ENCODE assay signal across 2 fruit fly cellular contexts in the genomic region with DNA sequence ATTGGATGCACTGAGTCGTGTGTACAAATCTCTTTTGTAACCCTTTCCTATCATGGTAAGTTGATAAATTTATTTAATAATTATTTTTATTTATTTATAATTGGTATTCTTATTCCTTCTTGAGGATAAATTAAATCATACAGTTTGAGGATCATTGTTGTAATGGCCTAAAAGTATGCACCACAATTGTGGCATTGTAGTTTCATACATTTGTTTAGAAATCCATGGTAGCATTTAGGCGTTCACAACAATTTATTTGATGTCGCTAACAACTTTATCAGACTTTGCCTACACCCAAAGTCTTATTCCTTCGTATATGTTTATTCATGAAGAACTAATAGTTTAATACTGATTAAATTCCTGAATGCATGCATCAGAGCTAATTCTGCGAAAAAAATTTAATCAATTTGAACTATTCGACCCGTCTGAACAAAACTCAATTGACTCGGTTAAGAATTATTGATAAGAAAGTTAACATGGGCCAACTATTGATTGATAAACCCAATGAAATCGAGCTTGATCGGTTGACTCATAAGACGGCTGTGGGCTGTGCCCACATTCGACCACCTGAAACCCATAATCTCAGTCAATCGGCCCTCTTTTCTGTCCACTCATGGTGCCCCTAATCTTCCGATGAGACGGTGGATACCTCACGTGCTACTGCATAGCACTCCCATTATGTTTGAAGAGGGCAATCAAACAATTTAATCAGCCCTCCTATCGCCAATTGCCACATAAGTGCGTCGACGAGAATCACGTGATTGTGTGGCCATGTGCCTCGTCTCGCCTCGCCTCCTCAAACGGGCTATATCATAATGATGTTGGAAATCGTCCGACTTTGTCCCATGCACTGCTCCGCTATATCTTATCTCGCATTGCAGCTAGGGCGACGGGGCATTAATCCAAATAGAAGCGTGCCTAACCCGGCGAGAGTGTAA.
TF ChIP-seq lines count a peak whose summit lies in the region.

No protein-coding gene starts in this region.

TF ChIP-seq in whole organism, embryonic, 481 proteins besides CTCF, POLR2A, EP300 and RAD21 (continued from another document and continues in another):
- TF ChIP-seq CG18599 (GFP tag; optimal IDR thresholded peaks at IDR 0.05; lab: Kevin White, UChicago) = peak; percentile 24
- TF ChIP-seq ham (GFP tag; IDR thresholded peaks at IDR 0.05; lab: Robert Waterston, UW) = no peak
- peak; percentile 23 for TF ChIP-seq Med (GFP tag; lab: Kevin White, UChicago)
- peak; percentile 55 for TF ChIP-seq pros (GFP tag; optimal IDR thresholded peaks at IDR 0.05; lab: Kevin White, UChicago)
- TF ChIP-seq Aef1 (GFP tag; IDR thresholded peaks at IDR 0.05; lab: Robert Waterston, UW) = no peak
- peak; percentile 43 for TF ChIP-seq HmgZ (tag; optimal IDR thresholded peaks at IDR 0.05; lab: Kevin White, UChicago)
- TF ChIP-seq Hey (tag; optimal IDR thresholded peaks at IDR 0.05; lab: Kevin White, UChicago) = peak; percentile 70
- TF ChIP-seq CG6654 (GFP tag; optimal IDR thresholded peaks at IDR 0.05; lab: Kevin White, UChicago) = peak; percentile 96
- peak; percentile 17 for TF ChIP-seq twi (tag; optimal IDR thresholded peaks at IDR 0.05; lab: Kevin White, UChicago)
- TF ChIP-seq sens-2 (GFP tag; IDR thresholded peaks at IDR 0.05; lab: Robert Waterston, UW) = 0 out of 2 replicates have a peak, but pooled peaks have one; percentile 11
- peak; percentile 100 for TF ChIP-seq cwo (GFP tag; optimal IDR thresholded peaks at IDR 0.05; lab: Kevin White, UChicago)
- TF ChIP-seq vnd (GFP tag; IDR thresholded peaks at IDR 0.05; lab: Robert Waterston, UW; ENCODE audit: partially characterized antibody) = peak; percentile 67
- no peak for TF ChIP-seq Chrac-16 (GFP tag; optimal IDR thresholded peaks at IDR 0.05; lab: Kevin White, UChicago)
- TF ChIP-seq Awh (GFP tag; IDR thresholded peaks at IDR 0.05; lab: Robert Waterston, UW) = peak; percentile 56; the same call in 1 of the 2 replicates
- TF ChIP-seq sd (tag; optimal IDR thresholded peaks at IDR 0.05; lab: Kevin White, UChicago) = peak; percentile 90
- TF ChIP-seq MBD-R2 (GFP tag; IDR thresholded peaks at IDR 0.05; lab: Robert Waterston, UW) = 0 out of 2 replicates have a peak, but pooled peaks have one; percentile 11
- peak; percentile 92 for TF ChIP-seq CG7987 (GFP tag; optimal IDR thresholded peaks at IDR 0.05; lab: Kevin White, UChicago)
- peak; percentile 96 for TF ChIP-seq sug (tag; optimal IDR thresholded peaks at IDR 0.05; lab: Kevin White, UChicago)
- TF ChIP-seq toy (GFP tag; IDR thresholded peaks at IDR 0.05; lab: Robert Waterston, UW) = 0 out of 2 replicates have a peak, but pooled peaks have one; percentile 17
- peak; percentile 44 for TF ChIP-seq CG32532 (GFP tag; IDR thresholded peaks at IDR 0.05; lab: Robert Waterston, UW)
- TF ChIP-seq exex (tag; optimal IDR thresholded peaks at IDR 0.05; lab: Kevin White, UChicago) = peak; percentile 99
- TF ChIP-seq HLHmδ (GFP tag; optimal IDR thresholded peaks at IDR 0.05; lab: Kevin White, UChicago) = peak; percentile 18
- TF ChIP-seq GATAe (GFP tag; conservative IDR thresholded peaks at IDR 0.05; lab: Robert Waterston, UW) = peak; percentile 65
- peak; percentile 20 for TF ChIP-seq fd64A (GFP tag; optimal IDR thresholded peaks at IDR 0.05; lab: Kevin White, UChicago)
- TF ChIP-seq grn (GFP tag; optimal IDR thresholded peaks at IDR 0.05; lab: Kevin White, UChicago) = peak; percentile 99
- peak; percentile 10 for TF ChIP-seq ftz-f1 (GFP tag; optimal IDR thresholded peaks at IDR 0.05; lab: Kevin White, UChicago)
- peak; percentile 33 for TF ChIP-seq CG12071 (GFP tag; optimal IDR thresholded peaks at IDR 0.05; lab: Kevin White, UChicago)
- TF ChIP-seq CG32772 (GFP tag; IDR thresholded peaks at IDR 0.05; lab: Robert Waterston, UW) = peak; percentile 29; the same call in 1 of the 2 replicates
- TF ChIP-seq Hmr (GFP tag; optimal IDR thresholded peaks at IDR 0.05; lab: Kevin White, UChicago) = peak; percentile 6
- peak; percentile 84 for TF ChIP-seq mirr (GFP tag; optimal IDR thresholded peaks at IDR 0.05; lab: Kevin White, UChicago)
- TF ChIP-seq ci (GFP tag; IDR thresholded peaks at IDR 0.05; lab: Robert Waterston, UW) = peak; percentile 37; the same call in 1 of the 3 replicates
- TF ChIP-seq pho (GFP tag; optimal IDR thresholded peaks at IDR 0.05; lab: Kevin White, UChicago) = no peak
- peak; percentile 72 for TF ChIP-seq Vsx1 (GFP tag; optimal IDR thresholded peaks at IDR 0.05; lab: Kevin White, UChicago)
- peak; percentile 22 for TF ChIP-seq CG12219 (GFP tag; optimal IDR thresholded peaks at IDR 0.05; lab: Kevin White, UChicago)
- peak; percentile 70 for TF ChIP-seq CG10543 (GFP tag; optimal IDR thresholded peaks at IDR 0.05; lab: Kevin White, UChicago)
- peak; percentile 88 for TF ChIP-seq CG34376 (GFP tag; optimal IDR thresholded peaks at IDR 0.05; lab: Kevin White, UChicago)
- peak in 1 of 2 experiments; percentile 95 for TF ChIP-seq Hr78 (GFP tag; optimal IDR thresholded peaks at IDR 0.05; lab: Kevin White, UChicago)
- no peak for TF ChIP-seq CG6272 (GFP tag; IDR thresholded peaks at IDR 0.05; lab: Robert Waterston, UW)
- no peak for TF ChIP-seq CG7745 (tag; optimal IDR thresholded peaks at IDR 0.05; lab: Kevin White, UChicago)
- no peak for TF ChIP-seq CG3847 (GFP tag; IDR thresholded peaks at IDR 0.05; lab: Robert Waterston, UW)
- TF ChIP-seq ATbp (GFP tag; optimal IDR thresholded peaks at IDR 0.05; lab: Kevin White, UChicago) = peak; percentile 14
- no peak for TF ChIP-seq Hr39 (optimal IDR thresholded peaks at IDR 0.05; lab: Kevin White, UChicago)
- TF ChIP-seq Drgx (GFP tag; IDR thresholded peaks at IDR 0.05; lab: Robert Waterston, UW) = peak; percentile 28; the same call in 1 of the 2 replicates
- TF ChIP-seq Sox100B (GFP tag; optimal IDR thresholded peaks at IDR 0.05; lab: Kevin White, UChicago) = no peak
- TF ChIP-seq chif (GFP tag; optimal IDR thresholded peaks at IDR 0.05; lab: Kevin White, UChicago) = no peak
- no peak for TF ChIP-seq jumu (GFP tag; optimal IDR thresholded peaks at IDR 0.05; lab: Kevin White, UChicago)
- TF ChIP-seq stwl (tag; optimal IDR thresholded peaks at IDR 0.05; lab: Kevin White, UChicago) = peak; percentile 3
- no peak for TF ChIP-seq CG10431 (GFP tag; optimal IDR thresholded peaks at IDR 0.05; lab: Kevin White, UChicago)
- TF ChIP-seq lab (GFP tag; optimal IDR thresholded peaks at IDR 0.05; lab: Kevin White, UChicago) = peak; percentile 32
- TF ChIP-seq chinmo (GFP tag; IDR thresholded peaks at IDR 0.05; lab: Robert Waterston, UW; ENCODE audit: partially characterized antibody) = 0 out of 4 replicates have a peak, but pooled peaks have one; percentile 67
- peak; percentile 68; the same call in 1 of the 3 replicates for TF ChIP-seq CG2199 (GFP tag; IDR thresholded peaks at IDR 0.05; lab: Robert Waterston, UW)
- peak; percentile 7 for TF ChIP-seq Deaf1 (tag; optimal IDR thresholded peaks at IDR 0.05; lab: Kevin White, UChicago)
- no peak for TF ChIP-seq CG7839 (tag; optimal IDR thresholded peaks at IDR 0.05; lab: Kevin White, UChicago)
- TF ChIP-seq ac (GFP tag; optimal IDR thresholded peaks at IDR 0.05; lab: Kevin White, UChicago) = no peak
- peak; percentile 13 for TF ChIP-seq oc (tag; optimal IDR thresholded peaks at IDR 0.05; lab: Kevin White, UChicago)
- TF ChIP-seq vvl (GFP tag; IDR thresholded peaks at IDR 0.05; lab: Robert Waterston, UW) = peak; percentile 15; the same call in 1 of the 2 replicates
- no peak for TF ChIP-seq nerfin-1 (tag; optimal IDR thresholded peaks at IDR 0.05; lab: Kevin White, UChicago)
- TF ChIP-seq CG2875 (GFP tag; optimal IDR thresholded peaks at IDR 0.05; lab: Kevin White, UChicago) = peak; percentile 30

TF ChIP-seq in whole organism, prepupa, 60 proteins besides CTCF, POLR2A, EP300 and RAD21 (continued from another document):
- TF ChIP-seq Lpt (GFP tag; optimal IDR thresholded peaks at IDR 0.05; lab: Kevin White, UChicago) (no peak), Gug (GFP tag; IDR thresholded peaks at IDR 0.05; lab: Robert Waterston, UW) (no peak), Ets96B (tag; optimal IDR thresholded peaks at IDR 0.05; lab: Kevin White, UChicago) (no peak), Eip78C (GFP tag; lab: Kevin White, UChicago) (peak; percentile 48), Smox (GFP tag; optimal IDR thresholded peaks at IDR 0.05; lab: Kevin White, UChicago) (no peak), OdsH (GFP tag; optimal IDR thresholded peaks at IDR 0.05; lab: Kevin White, UChicago) (no peak), Eip75B (GFP tag; optimal IDR thresholded peaks at IDR 0.05; lab: Kevin White, UChicago) (no peak), Sox14 (GFP tag; optimal IDR thresholded peaks at IDR 0.05; lab: Kevin White, UChicago) (no peak), CG16779 (tag; optimal IDR thresholded peaks at IDR 0.05; lab: Kevin White, UChicago) (no peak), Hr39 (GFP tag; optimal IDR thresholded peaks at IDR 0.05; lab: Kevin White, UChicago) (no peak), esn (GFP tag; optimal IDR thresholded peaks at IDR 0.05; lab: Kevin White, UChicago) (no peak), CG32006 (GFP tag; optimal IDR thresholded peaks at IDR 0.05; lab: Kevin White, UChicago) (no peak)
